Worm (Caenorhabditis elegans): ENCODE data around the gene Y54G2A.13.

DNA sequence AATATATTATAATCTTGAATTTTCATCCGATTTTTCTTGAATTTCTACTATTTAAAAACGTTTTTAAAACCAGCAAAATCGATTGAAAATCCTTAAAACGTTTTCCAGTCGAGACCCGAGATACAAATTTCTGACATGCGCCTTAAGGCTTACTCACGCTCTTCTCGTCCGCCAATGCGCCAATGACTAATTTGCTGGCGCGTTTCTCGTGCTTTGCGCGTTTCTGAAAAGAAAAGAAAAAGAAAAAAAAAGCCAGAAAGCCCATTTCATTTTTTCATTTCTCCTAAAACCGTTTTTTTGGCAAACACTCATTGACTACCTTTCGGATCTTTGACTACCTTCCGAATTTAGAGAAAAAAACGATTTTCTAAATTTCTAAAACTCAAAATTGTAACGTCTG lies 42.8 kb downstream of the Y54G2A.13 start:
- TF ChIP-seq lsy-2 (tag; optimal IDR thresholded peaks at IDR 0.05) (no peak), egl-13 (tag; optimal IDR thresholded peaks at IDR 0.05) (no peak), skn-1 (tag; optimal IDR thresholded peaks at IDR 0.05) (no peak), pag-3 (tag; optimal IDR thresholded peaks at IDR 0.05; ENCODE audit: borderline replicate concordance, insufficient read depth) (no peak), nhr-85 (tag) (peak; percentile 56), nhr-76 (tag; optimal IDR thresholded peaks at IDR 0.05) (no peak), snu-23 (GFP tag; optimal IDR thresholded peaks at IDR 0.05) (no peak), nhr-28 (tag; optimal IDR thresholded peaks at IDR 0.05) (no peak), C16A3.4 (tag; optimal IDR thresholded peaks at IDR 0.05) (no peak), mdl-1 (tag; optimal IDR thresholded peaks at IDR 0.05) (no peak), pqm-1 (tag; optimal IDR thresholded peaks at IDR 0.05) (no peak)

All from whole organism, L1 larva.